Worm (Caenorhabditis elegans) whole organism, L4 larva: ENCODE measurements around the gene C17C3.5.

ENCODE experiments used
- F37D6.2 ChIP-seq: sonication (generic microtip); optimal IDR thresholded peaks from 2 replicates; lab custom pipeline; 2016; ENCODE audit warnings: mild to moderate bottlenecking, missing genetic modification characterization, missing compliant biosample characterization
- T20F7.1 ChIP-seq: fragments of 200-800 bp; sonication (Bioruptor generic); optimal IDR thresholded peaks from 2 replicates; lab custom pipeline; 2018; ENCODE audit warnings: mild to moderate bottlenecking, missing genetic modification characterization, missing compliant biosample characterization
- T26A8.4 ChIP-seq: fragments of 200-800 bp; sonication (Bioruptor generic); IDR thresholded peaks from 2 replicates; pipeline ENCODE4 v1.3.6; 2022; ENCODE audit warnings: missing genetic modification characterization, missing compliant biosample characterization
- Y5F2A.4 ChIP-seq: fragments of 200-800 bp; sonication (Bioruptor generic); optimal IDR thresholded peaks from 2 replicates; lab custom pipeline; 2018; ENCODE audit warnings: mild to moderate bottlenecking, missing genetic modification characterization, missing compliant biosample characterization
- Y75B8A.6 ChIP-seq: fragments of 200-800 bp; sonication (Bioruptor generic); IDR thresholded peaks from 2 replicates; pipeline ENCODE4 v1.3.6; 2022; ENCODE audit warnings: missing genetic modification reagents, missing genetic modification characterization, missing compliant biosample characterization
- aha-1 ChIP-seq: fragments of 150-350 bp; peaks from one replicate; lab custom pipeline; 2014; ENCODE audit warnings: missing biosample characterization, missing genetic modification characterization
- aly-2 ChIP-seq: sonication (generic microtip); optimal IDR thresholded peaks from 2 replicates; lab custom pipeline; 2018; ENCODE audit warnings: missing biosample characterization, missing genetic modification characterization
- ama-1 ChIP-seq: fragments of 150-350 bp; optimal IDR thresholded peaks from 2 replicates; lab custom pipeline; 2014; ENCODE audit warnings: inconsistent platforms, mixed read lengths
- ceh-20 ChIP-seq: fragments of 200-800 bp; sonication (Bioruptor generic); IDR thresholded peaks from 2 replicates; pipeline ENCODE4 v1.3.6; 2022; ENCODE audit warnings: missing genetic modification reagents, missing genetic modification characterization, missing compliant biosample characterization
- ceh-28 ChIP-seq: fragments of 150-350 bp; optimal IDR thresholded peaks from 2 replicates; lab custom pipeline; 2014; ENCODE audit warnings: missing biosample characterization, missing genetic modification reagents, missing genetic modification characterization
- ceh-44 ChIP-seq: fragments of 200-800 bp; sonication (Bioruptor generic); IDR thresholded peaks from 2 replicates; pipeline ENCODE4 v1.3.6; 2022; ENCODE audit warnings: missing genetic modification reagents, missing genetic modification characterization, missing compliant biosample characterization
- ceh-82 ChIP-seq: sonication (generic microtip); optimal IDR thresholded peaks from 2 replicates; lab custom pipeline; 2017; ENCODE audit warnings: missing biosample characterization, missing genetic modification characterization
- ctbp-1 ChIP-seq: fragments of 200-800 bp; sonication (Bioruptor generic); IDR thresholded peaks from 2 replicates; pipeline ENCODE4 v1.3.6; 2022; ENCODE audit warnings: missing genetic modification reagents, missing genetic modification characterization, missing compliant biosample characterization
- daf-12 ChIP-seq: fragments of 150-350 bp; optimal IDR thresholded peaks from 2 replicates; lab custom pipeline; 2014; ENCODE audit warnings: missing biosample characterization, missing genetic modification reagents, missing genetic modification characterization
- daf-16 ChIP-seq, 3 experiments: sonication (generic microtip); optimal IDR thresholded peaks; 2 replicates each; lab custom pipeline; 2016 to 2017; ENCODE audit warnings: missing genetic modification characterization in 3 of 3, missing genetic modification reagents in 3 of 3, mild to moderate bottlenecking in 2 of 3, missing compliant biosample characterization in 2 of 3, missing biosample characterization in 1 of 3, moderate library complexity in 1 of 3
- daf-19 ChIP-seq: fragments of 200-800 bp; sonication (Bioruptor generic); conservative IDR thresholded peaks from 2 replicates; pipeline ENCODE4 v1.3.6; 2022; ENCODE audit warnings: missing genetic modification characterization, missing compliant biosample characterization
- dpl-1 ChIP-seq: fragments of 150-350 bp; optimal IDR thresholded peaks from 2 replicates; lab custom pipeline; 2014; ENCODE audit warnings: missing biosample characterization, missing genetic modification reagents, missing genetic modification characterization
- dve-1 ChIP-seq: sonication (generic microtip); optimal IDR thresholded peaks from 2 replicates; lab custom pipeline; 2017; ENCODE audit warnings: antibody characterized with exemption, mild to moderate bottlenecking, missing genetic modification characterization, missing compliant biosample characterization; ENCODE audit not compliant: insufficient read depth
- egl-27 ChIP-seq: sonication (generic microtip); optimal IDR thresholded peaks from 3 replicates; lab custom pipeline; 2017; ENCODE audit warnings: missing biosample characterization, missing genetic modification reagents, missing genetic modification characterization
- egl-43 ChIP-seq: fragments of 200-800 bp; sonication (Bioruptor generic); IDR thresholded peaks from 2 replicates; pipeline ENCODE4 v1.3.6; 2022; ENCODE audit warnings: missing genetic modification reagents, missing genetic modification characterization, missing compliant biosample characterization
- gei-8 ChIP-seq: fragments of 200-800 bp; sonication (Bioruptor generic); optimal IDR thresholded peaks from 2 replicates; lab custom pipeline; 2018; ENCODE audit warnings: mild to moderate bottlenecking, missing genetic modification characterization, missing compliant biosample characterization
- hlh-30 ChIP-seq: sonication (generic microtip); optimal IDR thresholded peaks from 2 replicates; lab custom pipeline; 2017; ENCODE audit warnings: antibody characterized with exemption, mild to moderate bottlenecking, missing genetic modification characterization, missing compliant biosample characterization; ENCODE audit not compliant: insufficient read depth
- hmg-1.1 ChIP-seq: fragments of 200-800 bp; sonication (Bioruptor generic); IDR thresholded peaks from 2 replicates; pipeline ENCODE4 v1.3.6; 2022; ENCODE audit warnings: missing genetic modification reagents, missing genetic modification characterization, missing compliant biosample characterization
- lim-7 ChIP-seq: fragments of 200-800 bp; sonication (Bioruptor generic); IDR thresholded peaks from 2 replicates; pipeline ENCODE4 v1.3.6; 2022; ENCODE audit warnings: missing genetic modification characterization, missing compliant biosample characterization
- lin-29 ChIP-seq: fragments of 200-800 bp; sonication (Bioruptor generic); IDR thresholded peaks from 2 replicates; pipeline ENCODE4 v1.3.6; 2022; ENCODE audit warnings: missing genetic modification reagents, missing genetic modification characterization, missing compliant biosample characterization
- lir-3 ChIP-seq: sonication (generic microtip); optimal IDR thresholded peaks from 2 replicates; lab custom pipeline; 2016; ENCODE audit warnings: mild to moderate bottlenecking, missing genetic modification characterization, missing compliant biosample characterization
- lsy-2 ChIP-seq, 2 experiments: fragments of 150-350 bp in 1 of 2; sonication (generic microtip) in 1 of 2; optimal IDR thresholded peaks; 2 replicates each; lab custom pipeline; 2014 to 2017; ENCODE audit warnings: missing biosample characterization in 2 of 2, missing genetic modification characterization in 2 of 2
- madf-9 ChIP-seq: fragments of 200-800 bp; sonication (Bioruptor generic); conservative IDR thresholded peaks from 2 replicates; pipeline ENCODE4 v1.3.6; 2022; ENCODE audit warnings: missing genetic modification reagents, missing genetic modification characterization, missing compliant biosample characterization
- mes-2 ChIP-seq: sonication (generic microtip); optimal IDR thresholded peaks from 2 replicates; lab custom pipeline; 2016; ENCODE audit warnings: missing genotype, mild to moderate bottlenecking, missing genetic modification characterization, missing compliant biosample characterization; ENCODE audit not compliant: poor library complexity, severe bottlenecking
- nhr-102 ChIP-seq: sonication (generic microtip); optimal IDR thresholded peaks from 2 replicates; lab custom pipeline; 2016; ENCODE audit warnings: mild to moderate bottlenecking, missing genetic modification characterization, moderate library complexity, missing compliant biosample characterization
- nhr-111 ChIP-seq: fragments of 200-800 bp; sonication (Bioruptor generic); optimal IDR thresholded peaks from 2 replicates; lab custom pipeline; 2018; ENCODE audit warnings: mild to moderate bottlenecking, missing genetic modification characterization, missing compliant biosample characterization
- nhr-237 ChIP-seq: sonication (generic microtip); optimal IDR thresholded peaks from 2 replicates; lab custom pipeline; 2017; ENCODE audit warnings: missing biosample characterization, missing genetic modification characterization
- nhr-25 ChIP-seq: sonication (generic microtip); optimal IDR thresholded peaks from 2 replicates; lab custom pipeline; 2017; ENCODE audit warnings: missing genetic modification characterization, mild to moderate bottlenecking, missing compliant biosample characterization, antibody characterized with exemption, moderate library complexity, borderline replicate concordance; ENCODE audit not compliant: insufficient read depth
- nhr-28 ChIP-seq: fragments of 150-350 bp; optimal IDR thresholded peaks from 2 replicates; lab custom pipeline; 2014; ENCODE audit warnings: missing biosample characterization, missing genetic modification characterization
- nhr-42 ChIP-seq: fragments of 200-800 bp; sonication (Bioruptor generic); IDR thresholded peaks from 2 replicates; pipeline ENCODE4 v1.3.6; 2022; ENCODE audit warnings: missing genetic modification characterization, missing compliant biosample characterization
- nhr-77 ChIP-seq: fragments of 150-350 bp; optimal IDR thresholded peaks from 2 replicates; lab custom pipeline; 2014; ENCODE audit warnings: missing biosample characterization, missing genetic modification characterization
- pha-4 ChIP-seq, 2 experiments: fragments of 150-350 bp in 1 of 2; fragments of 200-800 bp in 1 of 2; sonication (Bioruptor generic) in 1 of 2; IDR thresholded peaks in 1 of 2; optimal IDR thresholded peaks in 1 of 2; 2 replicates each; pipeline versions ENCODE4 v1.3.6 to Lab custom; 2014 to 2022; ENCODE audit warnings: missing genetic modification characterization in 2 of 2, missing genetic modification reagents in 2 of 2, missing biosample characterization in 1 of 2, missing compliant biosample characterization in 1 of 2
- php-3 ChIP-seq: fragments of 200-800 bp; sonication (Bioruptor generic); IDR thresholded peaks from 2 replicates; pipeline ENCODE4 v1.3.6; 2022; ENCODE audit warnings: missing genetic modification reagents, missing genetic modification characterization, missing compliant biosample characterization
- pqm-1 ChIP-seq: sonication (generic microtip); optimal IDR thresholded peaks from 2 replicates; lab custom pipeline; 2017; ENCODE audit warnings: missing biosample characterization, missing genetic modification characterization
- rbr-2 ChIP-seq: sonication (generic microtip); optimal IDR thresholded peaks from 2 replicates; lab custom pipeline; 2016; ENCODE audit warnings: missing genotype, missing genetic modification characterization, missing compliant biosample characterization
- sdz-12 ChIP-seq: fragments of 200-800 bp; sonication (Bioruptor generic); optimal IDR thresholded peaks from 2 replicates; lab custom pipeline; 2018; ENCODE audit warnings: mild to moderate bottlenecking, missing genetic modification characterization, missing compliant biosample characterization
- skn-1 ChIP-seq: fragments of 150-350 bp; optimal IDR thresholded peaks from 2 replicates; lab custom pipeline; 2014; ENCODE audit warnings: missing biosample characterization, missing genetic modification characterization
- snpc-1.2 ChIP-seq: fragments of 200-800 bp; sonication (Bioruptor generic); IDR thresholded peaks from 2 replicates; pipeline ENCODE4 v1.3.6; 2022; ENCODE audit warnings: missing genetic modification reagents, missing genetic modification characterization, missing compliant biosample characterization
- unc-130 ChIP-seq: sonication (generic microtip); optimal IDR thresholded peaks from 2 replicates; lab custom pipeline; 2016; ENCODE audit warnings: missing genetic modification reagents, missing genetic modification characterization, missing compliant biosample characterization
- unc-62 ChIP-seq, 3 experiments: fragments of 150-350 bp in 1 of 3; sonication (generic microtip); optimal IDR thresholded peaks in 2 of 3; peaks in 1 of 3; 1 replicate in 1 of 3; 2 replicates in 2 of 3; lab custom pipeline; 2014 to 2017; ENCODE audit warnings: missing biosample characterization in 3 of 3, missing genetic modification characterization in 3 of 3, missing genetic modification reagents in 3 of 3, missing genotype in 1 of 3
- zfp-3 ChIP-seq: fragments of 200-800 bp; sonication (Bioruptor generic); conservative IDR thresholded peaks from 2 replicates; pipeline ENCODE4 v1.3.6; 2022; ENCODE audit warnings: missing genetic modification reagents, missing genetic modification characterization, missing compliant biosample characterization
- zip-11 ChIP-seq: fragments of 200-800 bp; sonication (Bioruptor generic); IDR thresholded peaks from 2 replicates; pipeline ENCODE4 v1.3.6; 2022; ENCODE audit warnings: missing genetic modification characterization, missing compliant biosample characterization
- zip-2 ChIP-seq: fragments of 150-350 bp; optimal IDR thresholded peaks from 2 replicates; lab custom pipeline; 2014; ENCODE audit warnings: missing biosample characterization, missing genetic modification characterization
- ztf-7 ChIP-seq: fragments of 150-350 bp; optimal IDR thresholded peaks from 2 replicates; lab custom pipeline; 2014; ENCODE audit warnings: missing biosample characterization, missing genetic modification characterization

C17C3.5 gene

DNA sequence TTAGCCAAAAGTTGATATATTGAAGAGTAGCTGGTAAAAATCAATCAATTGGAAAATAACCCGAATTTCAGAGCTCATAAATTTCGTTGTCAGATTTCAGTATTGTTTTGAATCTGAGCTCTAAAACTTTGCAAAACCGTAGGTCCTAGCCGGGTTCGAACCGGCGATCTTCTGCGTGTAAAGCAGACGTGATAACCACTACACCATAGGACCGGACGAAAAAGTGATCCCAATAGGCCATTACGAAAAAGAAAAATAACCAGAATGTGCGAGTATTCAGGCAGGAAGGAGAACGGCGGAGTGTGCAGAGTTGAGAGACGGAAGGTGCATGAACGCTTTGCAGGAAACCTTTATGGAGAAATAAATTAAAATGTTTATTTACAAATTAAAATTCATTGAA lies 25.4 kb downstream of the C17C3.5 start (continued):
- TF ChIP-seq sdz-12 (no peak), unc-62 (GFP tag; optimal IDR thresholded peaks at IDR 0.05 in 1 of 2; lab: Kevin White, UChicago) (peak in 1 of 2 experiments; percentile 81), unc-62 (tag; optimal IDR thresholded peaks at IDR 0.05; lab: Kevin White, UChicago) (no peak), dpl-1 (GFP tag; lab: Kevin White, UChicago) (no peak), aly-2 (tag; lab: Kevin White, UChicago) (no peak), hmg-1.1 (peak; percentile 80), ceh-28 (tag; lab: Kevin White, UChicago) (no peak), ceh-44 (GFP tag; lab: Robert Waterston, UW) (0 out of 2 replicates have a peak, but pooled peaks have one; percentile 26), Y75B8A.6 (no peak), nhr-111 (GFP tag; lab: Kevin White, UChicago) (no peak), nhr-237 (tag; lab: Kevin White, UChicago) (no peak), T26A8.4 (GFP tag; lab: Robert Waterston, UW) (peak; percentile 50; the same call in 1 of the 2 replicates), dve-1 (tag; lab: Kevin White, UChicago) (peak; percentile 65), madf-9 (GFP tag; lab: Robert Waterston, UW) (peak; percentile 55; the same call in 1 of the 2 replicates), skn-1 (tag; lab: Kevin White, UChicago) (no peak), egl-43 (GFP tag; lab: Robert Waterston, UW) (peak; percentile 90), F37D6.2 (tag; lab: Kevin White, UChicago) (peak; percentile 17), php-3 (GFP tag; lab: Robert Waterston, UW) (peak; percentile 57; the same call in 1 of the 2 replicates), ztf-7 (peak; percentile 25), ceh-20 (peak; percentile 46; the same call in 1 of the 2 replicates), lim-7 (peak; percentile 77), Y5F2A.4 (GFP tag; lab: Kevin White, UChicago) (peak; percentile 34), mes-2 (tag; lab: Kevin White, UChicago) (peak; percentile 71), rbr-2 (tag; lab: Kevin White, UChicago) (peak; percentile 60), zip-11 (GFP tag; lab: Robert Waterston, UW) (no peak), ctbp-1 (GFP tag; lab: Robert Waterston, UW) (peak; percentile 63; the same call in 1 of the 2 replicates), ceh-82 (no peak), T20F7.1 (GFP tag; lab: Kevin White, UChicago) (peak; percentile 25), nhr-28 (peak; percentile 18), nhr-25 (tag; lab: Kevin White, UChicago) (no peak), zfp-3 (GFP tag; lab: Robert Waterston, UW) (no peak), lir-3 (tag; lab: Kevin White, UChicago) (no peak), gei-8 (GFP tag; lab: Kevin White, UChicago) (peak; percentile 4), nhr-77 (tag; lab: Kevin White, UChicago) (peak; percentile 19), daf-16 (GFP tag; optimal IDR thresholded peaks at IDR 0.05; lab: Kevin White, UChicago) (peak in 1 of 2 experiments; percentile 65), daf-16 (tag; optimal IDR thresholded peaks at IDR 0.05; lab: Kevin White, UChicago) (peak; percentile 59), ama-1 (lab: Kevin White, UChicago) (no peak), zip-2 (peak; percentile 23), pha-4 (GFP tag; IDR thresholded peaks at IDR 0.05; lab: Robert Waterston, UW) (peak; percentile 73), pha-4 (tag; optimal IDR thresholded peaks at IDR 0.05; lab: Kevin White, UChicago) (no peak), nhr-102 (peak; percentile 56), daf-19 (GFP tag; lab: Robert Waterston, UW) (peak; percentile 84), lsy-2 (tag; optimal IDR thresholded peaks at IDR 0.05; lab: Kevin White, UChicago) (no peak), hlh-30 (peak; percentile 52), nhr-42 (GFP tag; lab: Robert Waterston, UW) (0 out of 2 replicates have a peak, but pooled peaks have one; percentile 44), pqm-1 (tag; lab: Kevin White, UChicago) (no peak), aha-1 (tag; lab: Kevin White, UChicago) (peak; percentile 77), egl-27 (tag; lab: Kevin White, UChicago) (no peak), unc-130 (GFP tag; lab: Kevin White, UChicago) (peak; percentile 51), snpc-1.2 (GFP tag; lab: Robert Waterston, UW) (no peak), lin-29 (GFP tag; lab: Robert Waterston, UW) (no peak), daf-12 (tag; lab: Kevin White, UChicago) (no peak)
